Worm (Caenorhabditis elegans) whole organism, mixed stage, embryonic: Measurements from ENCODE around the gene gpn-1.

Experiments used
- blmp-1 ChIP-seq: fragments of 150-350 bp; optimal IDR thresholded peaks from 2 replicates; lab custom pipeline; 2014; ENCODE audit warnings: missing biosample characterization, missing genetic modification characterization
- ceh-83 ChIP-seq: fragments of 200-800 bp; sonication (Bioruptor generic); optimal IDR thresholded peaks from 2 replicates; lab custom pipeline; 2018; ENCODE audit warnings: mild to moderate bottlenecking, missing genetic modification characterization, missing compliant biosample characterization
- ces-1 ChIP-seq: fragments of 150-350 bp; optimal IDR thresholded peaks from 2 replicates; lab custom pipeline; 2014; ENCODE audit warnings: missing biosample characterization, missing genetic modification reagents, missing genetic modification characterization
- nhr-28 ChIP-seq: fragments of 150-350 bp; optimal IDR thresholded peaks from 2 replicates; lab custom pipeline; 2014; ENCODE audit warnings: missing biosample characterization, missing genetic modification characterization
- snpc-4 ChIP-seq: fragments of 150-350 bp; optimal IDR thresholded peaks from 2 replicates; lab custom pipeline; 2014; ENCODE audit warnings: missing biosample characterization, missing genetic modification characterization
- unc-39 ChIP-seq: fragments of 150-350 bp; optimal IDR thresholded peaks from 2 replicates; lab custom pipeline; 2014; ENCODE audit warnings: missing biosample characterization, missing genetic modification characterization

DNA sequence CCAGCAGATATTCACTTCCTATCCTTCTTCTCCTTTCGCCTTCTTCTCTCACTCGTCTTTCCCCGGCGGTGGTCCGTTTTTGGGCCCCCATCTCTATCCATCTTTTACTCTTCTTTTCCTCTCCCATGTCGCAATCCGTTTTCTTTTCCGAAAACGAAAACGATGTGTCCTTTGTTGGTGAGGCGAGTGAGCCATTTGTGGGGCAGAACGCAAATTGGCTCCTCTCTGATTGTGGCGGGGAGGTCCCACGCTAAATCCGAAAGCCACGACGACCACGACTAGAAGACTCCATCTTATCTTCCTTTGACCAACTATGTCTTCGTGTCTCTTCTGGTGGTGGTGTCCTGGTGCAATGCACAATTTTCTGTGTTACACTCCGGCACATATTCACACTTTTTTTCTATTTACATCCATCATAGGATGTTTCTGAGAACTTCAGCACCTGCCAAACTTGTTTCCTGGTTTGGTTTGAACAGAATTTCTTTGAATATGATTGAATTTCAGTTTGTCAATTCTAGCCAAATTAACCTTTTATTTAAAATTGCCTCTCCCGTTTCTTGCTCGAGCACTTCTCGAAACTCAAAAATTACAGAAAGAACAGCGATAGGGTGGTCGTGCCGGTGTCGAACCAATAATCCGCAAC is 15.2 kb upstream of the gpn-1 start, which contains the start of gene pcdr-1:
- TF ChIP-seq nhr-28 (tag; lab: Kevin White, UChicago) (no peak), ceh-83 (GFP tag; lab: Kevin White, UChicago) (no peak), snpc-4 (tag; lab: Kevin White, UChicago) (no peak), ces-1 (peak; percentile 44), blmp-1 (tag; lab: Kevin White, UChicago) (no peak), unc-39 (no peak)
